Fruit fly (Drosophila melanogaster): ENCODE measurements around the gene CG34279.

The CG34279 gene

DNA sequence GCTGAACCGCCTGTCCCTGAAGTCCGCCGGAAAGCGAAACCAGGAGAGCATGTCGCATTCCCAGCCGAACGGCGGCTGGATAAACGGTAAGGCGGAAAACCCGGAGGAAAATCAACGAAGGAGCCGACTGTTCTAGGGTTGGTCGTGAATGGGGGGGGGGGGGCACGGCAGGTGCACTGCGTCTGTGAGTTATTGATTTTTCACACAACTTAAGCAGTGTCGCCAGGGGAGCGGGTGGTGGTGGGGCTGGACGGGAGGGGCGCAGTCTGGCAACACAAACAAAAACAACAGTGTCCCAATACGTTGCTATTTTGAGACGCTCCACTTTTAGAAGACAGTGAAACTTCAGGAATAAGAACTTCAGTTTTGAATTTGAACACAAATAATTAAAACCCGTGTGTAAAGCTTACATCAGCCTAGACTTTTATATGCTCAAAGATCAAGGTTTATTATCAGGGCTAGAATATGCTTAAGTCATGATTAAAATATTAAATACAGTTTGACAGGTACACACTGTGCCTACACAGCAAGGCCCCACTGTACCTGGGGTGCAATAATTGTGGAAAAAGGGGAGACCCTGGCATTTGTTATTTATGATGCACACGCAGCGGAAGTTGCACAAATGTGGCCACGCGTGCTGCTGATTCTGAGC, 16.8 kb downstream of the CG34279 start (continued):
- TF ChIP-seq CG8089 (GFP tag; optimal IDR thresholded peaks at IDR 0.05) (peak; percentile 37), ttk (GFP tag; IDR thresholded peaks at IDR 0.05) (peak; percentile 72), CG17802 (tag; optimal IDR thresholded peaks at IDR 0.05) (peak; percentile 51), Hr39 (optimal IDR thresholded peaks at IDR 0.05) (no peak), ems (GFP tag; optimal IDR thresholded peaks at IDR 0.05) (peak; percentile 68), pb (GFP tag; optimal IDR thresholded peaks at IDR 0.05) (no peak), CG14441 (GFP tag; IDR thresholded peaks at IDR 0.05) (peak; percentile 56), CG11695 (GFP tag; IDR thresholded peaks at IDR 0.05) (peak; percentile 61; the same call in 1 of the 3 replicates), crc (GFP tag; optimal IDR thresholded peaks at IDR 0.05) (no peak), CG6689 (GFP tag; IDR thresholded peaks at IDR 0.05) (peak; percentile 74), sna (GFP tag; IDR thresholded peaks at IDR 0.05; ENCODE audit: partially characterized antibody) (no peak), CG17612 (GFP tag; IDR thresholded peaks at IDR 0.05) (0 out of 2 replicates have a peak, but pooled peaks have one; percentile 8), chm (GFP tag; IDR thresholded peaks at IDR 0.05) (peak; percentile 81), rib (GFP tag; IDR thresholded peaks at IDR 0.05) (no peak), NK7.1 (GFP tag; optimal IDR thresholded peaks at IDR 0.05) (no peak), CG16813 (GFP tag; IDR thresholded peaks at IDR 0.05; ENCODE audit: partially characterized antibody) (no peak), amos (GFP tag; IDR thresholded peaks at IDR 0.05; ENCODE audit: partially characterized antibody) (no peak), CG15479 (GFP tag; optimal IDR thresholded peaks at IDR 0.05) (no peak), CG1024 (GFP tag; IDR thresholded peaks at IDR 0.05) (peak; percentile 28; the same call in 1 of the 2 replicates), cwo (GFP tag; optimal IDR thresholded peaks at IDR 0.05) (peak; percentile 30), Hr78 (GFP tag; optimal IDR thresholded peaks at IDR 0.05) (peak in 1 of 2 experiments; percentile 29), abd-A (tag; optimal IDR thresholded peaks at IDR 0.05) (no peak), Oaz (GFP tag; IDR thresholded peaks at IDR 0.05) (peak; percentile 17; the same call in 1 of the 2 replicates), pita (GFP tag; optimal IDR thresholded peaks at IDR 0.05) (no peak), CG12744 (GFP tag; optimal IDR thresholded peaks at IDR 0.05) (no peak), sisA (GFP tag; IDR thresholded peaks at IDR 0.05) (peak; percentile 77), CG7963 (GFP tag; IDR thresholded peaks at IDR 0.05; ENCODE audit: partially characterized antibody) (no peak), ranshi (GFP tag; IDR thresholded peaks at IDR 0.05) (peak; percentile 77), TFAM (GFP tag; optimal IDR thresholded peaks at IDR 0.05) (no peak), CG3163 (GFP tag; optimal IDR thresholded peaks at IDR 0.05) (no peak), CG13287 (GFP tag; IDR thresholded peaks at IDR 0.05; ENCODE audit: partially characterized antibody) (no peak), CG2875 (GFP tag; optimal IDR thresholded peaks at IDR 0.05) (peak; percentile 71), CG1792 (GFP tag; optimal IDR thresholded peaks at IDR 0.05) (peak; percentile 20), stwl (tag; optimal IDR thresholded peaks at IDR 0.05) (no peak), CG43689 (GFP tag; IDR thresholded peaks at IDR 0.05) (peak; percentile 47; the same call in 1 of the 2 replicates), BEAF-32 (GFP tag; optimal IDR thresholded peaks at IDR 0.05) (no peak), vnd (GFP tag; IDR thresholded peaks at IDR 0.05; ENCODE audit: partially characterized antibody) (no peak), Sry-β (GFP tag; optimal IDR thresholded peaks at IDR 0.05) (no peak), CG2129 (GFP tag; IDR thresholded peaks at IDR 0.05; ENCODE audit: partially characterized antibody) (no peak), MTF-1 (GFP tag; optimal IDR thresholded peaks at IDR 0.05; ENCODE audit: borderline replicate concordance) (peak; percentile 43), jigr1 (GFP tag; IDR thresholded peaks at IDR 0.05) (no peak), CG10654 (GFP tag; optimal IDR thresholded peaks at IDR 0.05) (peak; percentile 53), Dref (GFP tag; IDR thresholded peaks at IDR 0.05) (no peak), CG3726 (GFP tag; IDR thresholded peaks at IDR 0.05) (no peak), CG3847 (GFP tag; IDR thresholded peaks at IDR 0.05) (peak; percentile 14; the same call in 1 of the 2 replicates), usp (GFP tag; optimal IDR thresholded peaks at IDR 0.05) (no peak), CG14965 (GFP tag; optimal IDR thresholded peaks at IDR 0.05; ENCODE audit: borderline replicate concordance) (no peak), CG17385 (GFP tag; optimal IDR thresholded peaks at IDR 0.05) (peak; percentile 64), CG15073 (GFP tag; optimal IDR thresholded peaks at IDR 0.05) (no peak)

All from whole organism, embryonic.